Worm (Caenorhabditis elegans): ENCODE data around the gene K02F6.4.
"Not testable (repeated sequence)": the region's sequence is repeated elsewhere in the genome, so short reads cannot be mapped to it uniquely, and the experiment has no call there.

K02F6.4 gene

ce11 chrII:2538194-2538593 is at the start of gene K02F6.4:
K02F6.4 (plus strand) TSS chrII:2538494.
- TF ChIP-seq ref-1 (GFP tag; conservative IDR thresholded peaks at IDR 0.05) (no peak), cog-1 (tag; optimal IDR thresholded peaks at IDR 0.05) (no peak), tab-1 (GFP tag; IDR thresholded peaks at IDR 0.05) (no peak), med-1 (GFP tag; optimal IDR thresholded peaks at IDR 0.05; ENCODE audit: insufficient read depth) (no peak), flt-1 (GFP tag; IDR thresholded peaks at IDR 0.05) (no peak), ztf-29 (GFP tag; IDR thresholded peaks at IDR 0.05) (no peak), T22C8.4 (GFP tag; IDR thresholded peaks at IDR 0.05) (no peak), klf-2 (GFP tag; conservative IDR thresholded peaks at IDR 0.05) (no peak), ztf-23 (GFP tag; IDR thresholded peaks at IDR 0.05) (no peak)

DNA sequence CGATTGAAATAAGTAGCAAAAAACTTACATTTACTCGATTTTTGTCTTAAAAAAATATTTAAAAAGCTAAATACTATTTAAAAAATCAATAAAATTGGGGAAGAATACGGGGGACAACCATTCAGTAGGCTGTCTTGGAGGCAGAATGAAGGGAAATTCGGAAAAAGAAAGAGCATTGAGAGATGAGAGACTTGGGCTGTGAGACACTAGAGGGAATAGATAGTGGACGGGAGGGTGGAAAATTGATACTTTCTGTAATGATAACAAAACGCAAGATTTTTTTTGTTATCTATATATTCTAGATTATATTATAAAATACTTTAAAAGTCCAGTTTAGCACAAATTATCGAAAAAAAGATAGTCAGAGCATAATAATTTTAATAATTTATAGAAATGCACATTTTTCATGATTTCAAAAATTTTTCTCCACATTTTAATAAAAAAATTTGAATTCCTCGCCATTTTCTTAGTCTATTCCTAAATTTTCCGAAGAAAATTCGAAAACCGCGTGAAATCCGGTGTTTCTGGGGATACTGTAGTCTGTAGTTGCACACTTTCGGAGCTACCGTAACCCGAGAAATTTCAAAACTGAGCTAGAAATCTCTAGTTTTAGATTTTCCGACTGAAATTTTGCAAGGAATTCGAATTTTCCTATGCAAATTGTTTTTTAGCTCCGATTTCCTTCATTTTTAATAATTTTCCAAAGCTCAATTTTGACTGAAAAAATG is 34.4 kb upstream of the K02F6.4 start:
- TF ChIP-seq T22C8.4 (GFP tag; IDR thresholded peaks at IDR 0.05): no peak
- TF ChIP-seq flt-1 (GFP tag; IDR thresholded peaks at IDR 0.05): no peak
- TF ChIP-seq cog-1 (tag; optimal IDR thresholded peaks at IDR 0.05): no peak
- no peak for TF ChIP-seq ztf-29 (GFP tag; IDR thresholded peaks at IDR 0.05)
- TF ChIP-seq ztf-23 (GFP tag; IDR thresholded peaks at IDR 0.05): no peak
- no peak for TF ChIP-seq med-1 (GFP tag; optimal IDR thresholded peaks at IDR 0.05; ENCODE audit: insufficient read depth)
- no peak for TF ChIP-seq klf-2 (GFP tag; conservative IDR thresholded peaks at IDR 0.05)
- TF ChIP-seq ref-1 (GFP tag; conservative IDR thresholded peaks at IDR 0.05): no peak
- no peak for TF ChIP-seq tab-1 (GFP tag; IDR thresholded peaks at IDR 0.05)

- no peak for TF ChIP-seq med-1 (GFP tag; optimal IDR thresholded peaks at IDR 0.05; ENCODE audit: insufficient read depth)
- TF ChIP-seq ref-1 (GFP tag; conservative IDR thresholded peaks at IDR 0.05): no peak
- TF ChIP-seq ztf-23 (GFP tag; IDR thresholded peaks at IDR 0.05): no peak
- no peak for TF ChIP-seq T22C8.4 (GFP tag; IDR thresholded peaks at IDR 0.05)
- no peak for TF ChIP-seq tab-1 (GFP tag; IDR thresholded peaks at IDR 0.05)
- no peak for TF ChIP-seq klf-2 (GFP tag; conservative IDR thresholded peaks at IDR 0.05)
- TF ChIP-seq ztf-29 (GFP tag; IDR thresholded peaks at IDR 0.05): no peak
- TF ChIP-seq flt-1 (GFP tag; IDR thresholded peaks at IDR 0.05): no peak
- no peak for TF ChIP-seq cog-1 (tag; optimal IDR thresholded peaks at IDR 0.05)
These were observed 33.8 kb upstream of the K02F6.4 start, which contains the start of gene gbas-1 for ce11 chrII:2504431-2504928. gbas-1 (plus strand) TSS chrII:2504878.

- TF ChIP-seq T22C8.4 (GFP tag; IDR thresholded peaks at IDR 0.05) (peak; percentile 54; the same call in 1 of the 2 replicates), klf-2 (GFP tag; conservative IDR thresholded peaks at IDR 0.05) (no peak), ztf-23 (GFP tag; IDR thresholded peaks at IDR 0.05) (no peak)
These were observed 19.8 kb upstream of the K02F6.4 start for ce11 chrII:2518487-2518886.

ce11 chrII:2521960-2522359 is 16.3 kb upstream of the K02F6.4 start, which contains the start of gene bath-13:
bath-13 (minus strand) TSS chrII:2522060.
- no peak for TF ChIP-seq cog-1 (tag; optimal IDR thresholded peaks at IDR 0.05)
- no peak for TF ChIP-seq med-1 (GFP tag; optimal IDR thresholded peaks at IDR 0.05; ENCODE audit: insufficient read depth)
- TF ChIP-seq flt-1 (GFP tag; IDR thresholded peaks at IDR 0.05): no peak
- no peak for TF ChIP-seq tab-1 (GFP tag; IDR thresholded peaks at IDR 0.05)
- no peak for TF ChIP-seq klf-2 (GFP tag; conservative IDR thresholded peaks at IDR 0.05)
- no peak for TF ChIP-seq T22C8.4 (GFP tag; IDR thresholded peaks at IDR 0.05)
- TF ChIP-seq ztf-29 (GFP tag; IDR thresholded peaks at IDR 0.05): no peak
- TF ChIP-seq ztf-23 (GFP tag; IDR thresholded peaks at IDR 0.05): no peak
- no peak for TF ChIP-seq ref-1 (GFP tag; conservative IDR thresholded peaks at IDR 0.05)

DNA sequence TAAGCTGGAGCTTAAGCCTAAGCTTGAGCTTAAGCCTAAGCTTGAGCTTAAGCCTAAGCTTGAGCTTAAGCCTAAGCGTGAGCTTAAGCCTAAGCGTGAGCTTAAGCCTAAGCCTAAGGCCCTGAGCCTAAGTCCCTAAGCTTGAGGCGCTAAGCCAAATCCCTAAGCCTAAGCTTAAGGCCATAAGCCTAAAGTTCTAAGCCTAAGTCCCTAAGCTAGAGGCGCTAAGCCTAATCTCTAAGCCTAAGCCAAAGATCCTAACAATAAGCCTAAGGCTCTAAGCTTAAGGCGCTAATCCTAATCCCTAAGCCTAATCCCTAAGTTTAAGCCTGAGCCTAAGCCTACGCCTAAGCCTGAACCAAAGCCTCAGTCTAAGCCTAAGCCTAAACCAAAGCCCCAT is 12.6 kb upstream of the K02F6.4 start:
- TF ChIP-seq T22C8.4 (GFP tag; IDR thresholded peaks at IDR 0.05): no peak
- TF ChIP-seq flt-1 (GFP tag; IDR thresholded peaks at IDR 0.05): no peak
- TF ChIP-seq ref-1 (GFP tag; conservative IDR thresholded peaks at IDR 0.05): no peak
- TF ChIP-seq ztf-23 (GFP tag; IDR thresholded peaks at IDR 0.05): no peak
- peak; percentile 84; the same call in 1 of the 2 replicates for TF ChIP-seq ztf-29 (GFP tag; IDR thresholded peaks at IDR 0.05)

ce11 chrII:2526887-2527286 is 11.4 kb upstream of the K02F6.4 start:
- TF ChIP-seq ztf-29 (GFP tag; IDR thresholded peaks at IDR 0.05) (no peak), T22C8.4 (GFP tag; IDR thresholded peaks at IDR 0.05) (no peak), tab-1 (GFP tag; IDR thresholded peaks at IDR 0.05) (no peak), flt-1 (GFP tag; IDR thresholded peaks at IDR 0.05) (no peak), cog-1 (tag; optimal IDR thresholded peaks at IDR 0.05) (no peak), med-1 (GFP tag; optimal IDR thresholded peaks at IDR 0.05; ENCODE audit: insufficient read depth) (no peak), klf-2 (GFP tag; conservative IDR thresholded peaks at IDR 0.05) (no peak), ref-1 (GFP tag; conservative IDR thresholded peaks at IDR 0.05) (no peak), ztf-23 (GFP tag; IDR thresholded peaks at IDR 0.05) (no peak)

DNA sequence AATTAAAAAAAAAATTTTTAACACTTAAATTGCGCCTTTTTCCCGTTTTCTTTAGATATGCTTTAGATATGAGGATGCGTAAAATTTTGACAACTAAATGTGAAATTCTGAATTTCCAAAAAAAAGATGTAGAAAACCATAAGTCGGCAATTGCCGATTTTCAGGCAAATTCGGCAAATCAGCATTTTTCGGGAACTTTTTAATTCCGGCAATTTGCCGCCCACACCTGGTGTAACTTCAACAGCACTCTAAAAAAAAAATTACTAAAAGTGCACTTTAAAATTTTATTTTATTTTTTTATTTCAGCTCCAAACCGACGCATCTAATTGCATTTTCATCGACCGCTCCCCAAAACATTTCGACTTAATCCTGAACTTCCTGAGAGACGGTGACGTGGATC is 7.8 kb upstream of the K02F6.4 start, which contains the start of gene K02F6.6:
TSS of gene K02F6.6 (plus strand) at position 301 of the 400 bp plus-strand sequence.
- no peak for TF ChIP-seq flt-1 (GFP tag; IDR thresholded peaks at IDR 0.05)
- no peak for TF ChIP-seq ztf-23 (GFP tag; IDR thresholded peaks at IDR 0.05)
- TF ChIP-seq tab-1 (GFP tag; IDR thresholded peaks at IDR 0.05): no peak
- TF ChIP-seq ref-1 (GFP tag; conservative IDR thresholded peaks at IDR 0.05): no peak
- TF ChIP-seq klf-2 (GFP tag; conservative IDR thresholded peaks at IDR 0.05): no peak
- no peak for TF ChIP-seq cog-1 (tag; optimal IDR thresholded peaks at IDR 0.05)
- no peak for TF ChIP-seq T22C8.4 (GFP tag; IDR thresholded peaks at IDR 0.05)
- no peak for TF ChIP-seq med-1 (GFP tag; optimal IDR thresholded peaks at IDR 0.05; ENCODE audit: insufficient read depth)
- TF ChIP-seq ztf-29 (GFP tag; IDR thresholded peaks at IDR 0.05): no peak

DNA sequence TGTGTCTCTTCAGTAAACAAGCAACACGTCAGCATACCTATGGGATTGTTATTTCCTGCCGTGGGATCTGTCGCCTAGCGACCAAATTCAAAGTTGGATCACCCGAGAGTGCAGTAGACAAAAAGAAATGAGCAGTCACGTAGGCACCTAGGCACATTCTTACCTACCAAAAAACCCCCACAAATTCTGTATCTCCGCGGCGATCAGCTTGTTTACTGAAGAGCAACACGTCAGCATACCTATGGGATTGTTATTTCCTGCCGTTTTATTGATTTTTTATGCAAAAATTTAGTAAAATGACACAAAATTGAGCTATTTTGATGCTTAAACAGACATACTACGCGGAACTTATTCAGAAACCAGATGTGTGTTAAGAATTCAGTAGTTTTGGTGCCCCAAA is 3.8 kb upstream of the K02F6.4 start, which contains the start of gene K02F6.5:
TSS of gene K02F6.5 (plus strand) at position 301 of the 400 bp plus-strand sequence.
- TF ChIP-seq ztf-29 (GFP tag; IDR thresholded peaks at IDR 0.05); T22C8.4 (GFP tag; IDR thresholded peaks at IDR 0.05); klf-2 (GFP tag; conservative IDR thresholded peaks at IDR 0.05): not testable (repeated sequence)

DNA sequence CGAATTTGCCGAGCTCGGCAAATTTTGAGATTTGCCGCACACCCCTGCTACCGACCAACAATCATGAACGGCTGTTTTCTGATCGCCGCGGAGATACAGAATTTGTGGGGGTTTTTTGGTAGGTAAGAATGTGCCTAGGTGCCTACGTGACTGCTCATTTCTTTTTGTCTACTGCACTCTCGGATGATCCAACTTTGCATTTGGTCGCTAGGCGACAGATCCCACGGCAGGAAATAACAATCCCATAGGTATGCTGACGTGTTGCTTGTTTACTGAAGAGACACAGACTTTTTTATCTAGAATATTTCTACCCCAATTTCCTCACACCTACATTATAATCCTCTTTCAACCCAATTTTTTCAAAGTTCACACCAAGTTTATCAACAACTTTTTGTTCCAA is 3.3 kb upstream of the K02F6.4 start, which contains the start of gene K02F6.8:
TSS of gene K02F6.8 (minus strand) at position 101 of the 400 bp plus-strand sequence.
- TF ChIP-seq ref-1 (GFP tag; conservative IDR thresholded peaks at IDR 0.05); klf-2 (GFP tag; conservative IDR thresholded peaks at IDR 0.05); ztf-23 (GFP tag; IDR thresholded peaks at IDR 0.05): not testable (repeated sequence)

Data from whole organism, midembryonic.